Worm (Caenorhabditis elegans): ENCODE data around the gene Y57G11C.1142.
"Not testable (repeated sequence)": the region's sequence is repeated elsewhere in the genome, so short reads cannot be mapped to it uniquely, and the experiment has no call there.

Y57G11C.1142 gene

ce11 chrIV:14824201-14824600, 21.8 kb downstream of the Y57G11C.1142 start:
- TF ChIP-seq unc-62 (GFP tag; optimal IDR thresholded peaks at IDR 0.05), result no peak

DNA sequence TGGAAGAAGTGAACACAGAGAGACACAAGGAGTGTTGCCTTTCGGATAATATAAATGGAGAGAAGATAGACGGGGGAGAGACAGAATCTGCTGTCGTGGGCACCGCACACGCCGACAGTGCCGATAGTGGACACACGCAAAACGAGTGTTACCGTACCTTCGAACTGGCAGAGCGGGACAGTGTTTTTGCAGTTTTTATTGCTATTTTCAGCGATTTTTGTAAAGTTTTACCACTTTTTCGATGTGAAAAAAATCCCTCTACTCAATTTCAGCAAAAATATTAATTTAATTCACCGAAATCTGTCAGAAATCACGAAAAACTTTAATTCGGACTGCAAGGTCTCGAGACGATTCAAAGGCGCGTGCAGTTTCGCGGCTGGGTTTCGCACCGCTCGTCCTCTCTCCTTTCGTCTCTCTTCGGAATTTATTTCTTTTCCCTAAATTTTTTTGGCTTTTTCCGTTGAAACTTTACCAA, 22.5 kb downstream of the Y57G11C.1142 start, which contains the start of gene sec-61.A:
Gene sec-61.A, minus strand, starts transcription at position 387 of the 475 bp plus-strand sequence.
- TF ChIP-seq unc-62 (GFP tag; optimal IDR thresholded peaks at IDR 0.05), result no peak

DNA sequence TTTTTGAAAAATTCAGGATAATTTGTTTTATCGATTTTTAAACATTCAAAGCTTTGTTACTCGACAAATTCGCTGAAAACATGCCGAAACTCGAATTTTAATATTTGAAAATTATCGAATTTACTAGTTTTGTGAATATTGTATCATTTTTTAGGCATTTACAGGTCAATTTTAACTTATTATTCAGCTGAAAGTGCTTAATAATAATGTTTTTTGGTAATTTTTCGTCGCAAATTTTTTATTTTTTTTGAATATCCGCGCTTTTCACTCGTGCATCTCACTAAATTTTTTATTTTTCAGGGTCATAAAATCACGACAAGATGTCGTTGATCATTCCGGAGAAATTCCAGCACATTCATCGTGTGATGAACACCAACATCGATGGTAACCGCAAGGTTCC, 23.0 kb downstream of the Y57G11C.1142 start, which contains the start of gene rps-18:
Gene rps-18, plus strand, starts transcription at position 301 of the 400 bp plus-strand sequence.
- TF ChIP-seq unc-62 (GFP tag; optimal IDR thresholded peaks at IDR 0.05), result no peak

DNA sequence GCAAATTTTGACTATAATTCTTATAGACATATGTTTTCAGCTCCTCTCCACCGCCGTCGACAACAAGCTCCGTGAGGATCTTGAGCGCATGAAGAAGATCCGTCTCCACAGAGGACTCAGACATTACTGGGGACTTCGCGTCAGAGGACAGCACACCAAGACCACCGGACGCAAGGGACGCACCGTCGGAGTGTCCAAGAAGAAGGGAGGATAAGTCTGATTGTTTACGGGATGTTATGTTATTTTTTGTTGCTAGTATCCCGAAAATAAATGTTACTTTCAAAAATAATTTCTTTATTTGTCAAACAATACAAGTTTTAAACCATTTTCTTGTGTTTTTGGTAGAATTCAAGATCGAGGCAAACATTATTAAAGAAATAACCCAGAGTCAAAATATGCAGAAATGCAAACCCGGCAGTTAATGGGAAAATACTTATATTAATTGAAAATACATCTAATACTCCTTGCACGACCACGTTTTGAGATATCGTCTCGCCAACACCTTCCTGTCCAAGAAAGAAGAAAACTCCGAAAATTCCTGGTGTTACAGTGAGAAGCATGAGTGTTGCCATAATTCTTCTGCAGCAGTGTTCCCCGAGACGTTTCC, 23.8 kb downstream of the Y57G11C.1142 start:
- no peak for TF ChIP-seq unc-62 (GFP tag; optimal IDR thresholded peaks at IDR 0.05)

DNA sequence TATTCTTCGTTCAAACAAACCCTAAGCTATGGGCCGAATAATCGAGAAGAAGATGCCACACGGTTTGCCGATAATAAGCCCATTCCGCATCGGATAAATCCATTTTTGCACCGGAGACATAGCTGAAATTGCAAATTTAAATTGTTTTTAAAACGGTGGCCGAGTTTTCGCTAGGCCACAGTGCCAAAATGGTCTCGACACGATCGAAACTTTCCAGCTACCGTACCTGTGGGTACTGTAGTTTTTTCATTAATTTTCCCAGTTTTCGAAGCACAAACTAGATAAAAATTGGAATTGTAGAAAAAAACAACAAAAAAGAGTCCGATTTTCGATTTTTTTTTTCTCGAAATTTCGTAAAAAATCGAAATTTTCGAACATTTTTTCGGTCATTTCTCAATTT, 25.8 kb downstream of the Y57G11C.1142 start:
- no peak for TF ChIP-seq unc-62 (GFP tag; optimal IDR thresholded peaks at IDR 0.05)

DNA sequence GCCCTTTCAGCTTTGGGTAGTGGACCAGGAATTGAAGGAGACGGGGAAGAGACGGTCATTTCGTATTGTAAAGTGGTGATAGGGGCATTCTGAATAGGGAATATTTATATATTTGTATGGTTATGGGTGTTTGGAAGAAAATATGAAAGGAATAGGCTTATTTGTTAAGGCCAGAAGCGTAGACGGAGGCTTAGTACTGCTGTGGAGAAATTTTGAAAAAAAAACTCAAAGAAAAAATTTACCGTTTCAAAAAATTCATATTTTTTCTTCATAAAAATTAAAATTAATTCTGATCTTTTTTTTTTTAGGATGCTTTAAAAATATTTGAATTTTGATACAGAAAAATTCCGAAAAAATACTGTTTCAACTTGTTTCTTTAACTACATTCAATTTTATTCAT, 26.6 kb downstream of the Y57G11C.1142 start, which contains the start of gene hhat-2:
Gene hhat-2, minus strand, starts transcription at position 101 of the 400 bp plus-strand sequence.
- TF ChIP-seq unc-62 (GFP tag; optimal IDR thresholded peaks at IDR 0.05), result no peak

DNA sequence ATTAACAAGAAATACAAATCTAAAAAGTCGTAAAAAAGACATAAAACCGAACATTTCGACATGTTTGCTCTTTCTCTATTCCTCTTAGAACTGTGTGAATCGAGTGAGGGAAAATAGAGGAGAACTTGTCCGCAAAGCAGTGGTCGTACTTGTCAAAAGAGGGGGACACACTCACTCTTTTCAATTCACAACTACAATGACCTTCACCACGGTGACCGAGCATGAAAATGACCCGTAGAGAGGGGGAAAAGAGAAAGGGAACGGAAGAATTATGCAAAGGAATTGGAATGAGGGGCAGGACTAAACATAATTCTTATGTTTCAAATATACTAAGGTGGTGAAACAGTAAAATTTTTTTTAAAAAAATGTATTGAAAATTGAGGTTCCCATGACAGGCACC, 31.1 kb downstream of the Y57G11C.1142 start:
- TF ChIP-seq unc-62 (GFP tag; optimal IDR thresholded peaks at IDR 0.05), result no peak

DNA sequence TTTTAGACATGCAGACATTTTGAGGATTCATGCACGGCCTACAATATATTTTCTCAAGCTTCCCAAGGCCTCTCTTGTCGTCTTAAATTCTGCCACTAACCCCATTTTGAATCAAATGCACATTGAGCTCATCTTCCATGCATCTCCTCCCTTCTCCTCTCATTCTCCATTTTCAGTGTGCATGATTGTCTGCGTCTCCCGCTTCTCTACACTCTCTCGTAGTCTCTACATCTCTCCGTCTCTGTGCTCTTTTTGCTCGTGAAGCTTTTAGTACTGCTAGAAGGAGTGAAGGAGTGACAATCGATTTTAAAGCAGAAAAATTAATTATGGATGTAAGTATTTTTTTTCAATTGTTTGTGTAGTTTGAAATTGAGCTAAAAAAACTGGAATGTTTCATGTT, 34.5 kb downstream of the Y57G11C.1142 start, which contains the start of gene Y57G11C.22:
Gene Y57G11C.22, plus strand, starts transcription at position 327 of the 400 bp plus-strand sequence.
- no peak for TF ChIP-seq unc-62 (GFP tag; optimal IDR thresholded peaks at IDR 0.05)

- TF ChIP-seq unc-62 (GFP tag; optimal IDR thresholded peaks at IDR 0.05), result no peak
These were observed 35.7 kb downstream of the Y57G11C.1142 start for ce11 chrIV:14838095-14838494.

DNA sequence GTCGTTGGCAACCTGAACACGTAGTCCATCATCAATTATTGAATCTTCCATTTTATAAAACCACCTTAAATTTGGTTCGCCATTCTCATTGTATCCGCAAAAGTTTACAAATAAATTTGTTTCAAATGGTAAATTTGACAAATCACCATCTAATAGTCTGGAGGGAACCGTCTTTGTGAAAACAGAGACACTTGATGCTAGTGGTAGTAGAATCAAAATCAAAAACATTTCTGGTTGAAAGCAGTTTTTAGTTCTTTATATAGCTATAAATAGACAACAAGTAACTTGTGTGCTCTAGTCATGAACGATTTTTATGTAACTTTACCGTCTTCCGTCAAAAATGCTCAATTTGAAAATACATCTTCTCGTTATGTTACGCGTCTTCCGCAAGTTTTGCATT, 40.6 kb downstream of the Y57G11C.1142 start, which contains the start of gene Y57G11C.20:
Gene Y57G11C.20, plus strand, starts transcription at position 301 of the 400 bp plus-strand sequence.
- TF ChIP-seq unc-62 (GFP tag; optimal IDR thresholded peaks at IDR 0.05), result not testable (repeated sequence)

All from whole organism, dauer.